Worm (Caenorhabditis elegans) whole organism, young adult: ENCODE data around the gene swd-2.2.

Source experiments
- egl-18 ChIP-seq: fragments of 200-800 bp; sonication (Bioruptor generic); IDR thresholded peaks from 2 replicates; pipeline ENCODE4 v1.3.6; 2022; ENCODE audit warnings: missing genetic modification reagents, missing genetic modification characterization, missing compliant biosample characterization
- let-607 ChIP-seq, 2 experiments: fragments of 200-800 bp in 1 of 2; sonication (Bioruptor generic) in 1 of 2; sonication (generic microtip) in 1 of 2; optimal IDR thresholded peaks; 2 replicates each; lab custom pipeline; 2016 to 2018; ENCODE audit warnings: mild to moderate bottlenecking in 2 of 2, missing compliant biosample characterization in 2 of 2, missing genetic modification characterization in 2 of 2, moderate library complexity in 2 of 2, missing genotype in 1 of 2
- lin-35 ChIP-seq, 3 experiments: fragments of 150-350 bp in 2 of 3; sonication (generic microtip) in 1 of 3; optimal IDR thresholded peaks; 2 replicates each; lab custom pipeline; 2014 to 2018; ENCODE audit warnings: missing biosample characterization in 3 of 3, missing genetic modification characterization in 3 of 3, missing genetic modification reagents in 3 of 3
- mcd-1 ChIP-seq: fragments of 200-800 bp; sonication (Bioruptor generic); IDR thresholded peaks from 2 replicates; pipeline ENCODE4 v1.3.6; 2022; ENCODE audit warnings: missing genetic modification reagents, missing genetic modification characterization, missing compliant biosample characterization

DNA sequence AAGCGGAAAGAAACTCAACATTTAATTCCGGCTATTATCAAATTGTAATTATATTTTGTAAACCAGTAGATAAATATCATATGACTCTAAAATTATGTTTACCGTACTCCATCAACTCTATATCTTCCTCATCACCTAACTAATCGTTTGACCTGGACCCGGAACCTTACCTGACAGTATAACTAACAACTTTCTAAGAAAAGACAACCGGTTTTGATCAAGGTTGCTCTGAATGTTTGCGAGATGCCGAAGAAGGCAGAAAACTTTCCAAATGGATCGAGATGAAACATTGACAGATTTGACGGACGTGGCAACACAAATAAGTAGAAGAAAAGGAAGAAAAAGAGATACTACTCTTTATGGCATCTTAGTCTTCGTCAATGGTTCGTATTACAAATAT is 50.4 kb downstream of the swd-2.2 start:
- TF ChIP-seq egl-18 (no peak), let-607 (tag; optimal IDR thresholded peaks at IDR 0.05; lab: Kevin White, UChicago) (no peak), mcd-1 (no peak), lin-35 (GFP tag; optimal IDR thresholded peaks at IDR 0.05; lab: Kevin White, UChicago) (no peak)
